Worm (Caenorhabditis elegans) whole organism, dauer: ENCODE measurements around the gene Y82E9BL.6.

ENCODE experiments used
- unc-62 ChIP-seq: sonication (generic microtip); optimal IDR thresholded peaks from 2 replicates; lab custom pipeline; 2017; ENCODE audit warnings: missing biosample characterization, missing genetic modification reagents, missing genetic modification characterization

Gene Y82E9BL.6

DNA sequence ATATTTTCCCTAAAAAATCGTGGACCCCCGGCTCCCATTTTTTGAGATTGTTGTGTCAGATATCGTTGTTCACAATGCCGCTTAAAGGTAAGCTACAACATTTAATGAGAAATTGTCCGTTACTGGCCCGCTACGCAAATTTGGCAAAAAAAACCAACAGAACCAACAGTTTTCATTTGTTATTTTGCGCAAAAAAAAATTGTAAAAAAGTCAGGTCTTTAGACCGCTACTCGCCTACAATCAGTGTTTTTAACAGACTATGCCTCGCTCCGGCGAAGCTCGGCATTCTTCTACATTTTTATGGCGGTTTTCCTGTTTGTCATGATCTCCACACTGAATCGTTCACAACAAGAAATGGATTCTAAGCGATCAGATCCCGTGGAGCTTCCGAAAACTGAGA, 36.7 kb downstream of the Y82E9BL.6 start, which contains the start of gene Y82E9BL.12:
Gene Y82E9BL.12, plus strand, starts transcription at position 301 of the 400 bp plus-strand sequence.
- TF ChIP-seq unc-62 (GFP tag; lab: Kevin White, UChicago), result no peak

DNA sequence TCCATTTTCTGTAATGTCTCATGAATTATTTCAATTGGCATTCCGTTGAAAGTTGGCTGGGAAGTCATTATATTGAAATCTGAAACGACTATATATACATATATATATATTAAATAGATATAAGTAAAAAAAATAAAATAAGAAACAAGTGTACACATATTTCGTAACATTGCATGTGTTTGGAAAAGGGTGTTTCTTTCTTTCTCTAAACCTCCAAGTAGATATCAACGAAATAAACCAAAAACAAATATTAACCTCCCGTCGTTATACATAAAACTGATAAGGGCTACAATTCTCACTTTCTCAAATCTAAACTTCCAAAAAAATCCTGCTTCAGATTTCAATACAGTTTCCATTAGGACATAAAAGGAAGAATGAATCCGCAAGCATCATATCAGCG, 37.4 kb downstream of the Y82E9BL.6 start, which contains the start of gene fbxa-79:
Gene fbxa-79, minus strand, starts transcription at position 86 of the 400 bp plus-strand sequence.
- no peak for TF ChIP-seq unc-62 (GFP tag; lab: Kevin White, UChicago)

DNA sequence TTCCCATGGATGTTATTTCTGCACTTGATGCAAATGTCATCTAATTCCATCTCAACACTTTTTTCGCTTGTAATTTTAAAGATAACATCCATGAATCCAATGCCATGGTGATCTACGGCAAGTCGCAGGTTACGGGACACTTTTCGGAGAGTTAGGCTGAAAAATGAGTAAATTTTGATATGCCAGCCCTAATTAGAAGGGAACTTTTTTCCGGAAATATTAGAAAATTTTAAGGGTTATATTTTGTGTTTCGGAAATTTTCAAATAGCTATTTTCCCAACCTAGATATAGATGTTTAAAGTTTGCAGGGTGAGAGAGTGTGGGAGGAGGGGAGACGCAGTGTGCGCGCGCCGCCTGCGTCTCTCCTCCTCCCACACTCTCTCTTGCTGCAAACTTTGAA, 38.3 kb downstream of the Y82E9BL.6 start:
- no peak for TF ChIP-seq unc-62 (GFP tag; lab: Kevin White, UChicago)

DNA sequence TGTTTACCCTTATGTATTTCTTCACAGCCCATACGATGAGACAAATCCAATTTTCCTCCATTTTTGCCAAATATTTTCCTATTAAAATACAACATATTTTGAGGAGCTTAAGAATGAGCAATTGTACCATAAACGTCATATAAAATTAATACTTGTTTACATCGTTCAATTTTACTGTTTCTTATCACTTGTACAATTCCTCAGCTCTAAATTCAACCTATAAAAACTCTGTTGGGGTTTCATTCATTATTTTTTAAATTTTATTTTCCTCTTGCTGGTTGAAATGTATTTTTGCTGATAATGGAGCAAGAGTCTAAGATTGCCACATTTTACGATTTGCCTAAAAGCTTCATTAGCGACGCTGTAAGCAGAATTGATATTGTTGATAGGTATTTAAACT, 42.2 kb downstream of the Y82E9BL.6 start, which contains the start of gene fbxa-75:
Gene fbxa-75, plus strand, starts transcription at position 301 of the 400 bp plus-strand sequence.
- no peak for TF ChIP-seq unc-62 (GFP tag; lab: Kevin White, UChicago)

DNA sequence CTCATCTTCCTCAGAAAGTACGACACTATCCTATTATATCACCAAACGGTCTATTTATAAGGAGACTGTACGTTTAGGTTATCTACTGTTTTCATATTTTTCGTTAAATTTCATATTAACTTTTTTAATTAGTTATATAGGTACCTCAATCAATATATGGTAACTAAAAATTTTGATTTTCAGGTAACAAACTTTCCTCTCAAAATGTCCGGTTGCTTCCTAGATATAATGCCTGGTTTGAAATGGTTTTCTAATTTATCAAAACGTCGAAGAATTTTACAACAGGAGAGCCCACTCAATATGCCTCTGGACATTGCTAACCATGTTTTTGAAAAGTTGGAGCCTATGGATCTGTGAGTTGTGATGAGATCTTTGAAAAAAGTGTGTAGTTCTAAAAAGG, 48.0 kb downstream of the Y82E9BL.6 start, which contains the start of gene fbxa-28:
Gene fbxa-28, plus strand, starts transcription at position 301 of the 400 bp plus-strand sequence.
- TF ChIP-seq unc-62 (GFP tag; lab: Kevin White, UChicago), result no peak

DNA sequence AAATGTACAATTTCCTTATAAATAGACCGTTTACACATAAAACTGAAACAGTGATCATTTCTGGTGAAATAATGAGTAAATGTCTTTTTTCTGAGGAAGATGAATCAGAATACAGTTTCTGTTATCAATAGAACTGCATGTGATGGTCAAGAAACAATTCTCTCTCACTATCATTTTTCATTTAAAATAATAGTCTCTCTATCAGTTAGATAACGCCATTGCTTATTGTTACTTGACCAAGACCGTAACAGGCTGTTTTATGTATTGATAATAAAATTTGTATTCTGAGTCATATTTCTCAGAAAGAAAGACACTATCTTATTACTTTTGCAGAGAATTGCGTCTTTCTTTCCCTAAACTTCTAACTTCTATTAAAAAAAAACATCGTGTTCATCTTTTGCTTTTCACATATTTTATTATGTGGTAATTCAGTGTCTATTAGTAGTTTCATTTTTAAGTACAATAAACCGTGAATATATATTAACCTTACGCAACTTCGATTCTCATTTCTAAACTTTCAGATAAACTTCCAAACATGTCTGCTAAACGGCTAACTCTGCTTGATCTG, 50.4 kb downstream of the Y82E9BL.6 start, which contains the start of gene fbxa-35:
Gene fbxa-35, plus strand, starts transcription at position 518 of the 568 bp plus-strand sequence.
- no peak for TF ChIP-seq unc-62 (GFP tag; lab: Kevin White, UChicago)
